Worm (Caenorhabditis elegans): Measurements from ENCODE around the gene B0416.2.

The B0416.2 gene

ce11 chrX:9298846-9299245, at the start of gene B0416.2:
B0416.2 (plus strand) TSS chrX:9299146.
- TF ChIP-seq klf-2 (GFP tag; conservative IDR thresholded peaks at IDR 0.05) (no peak), ztf-23 (GFP tag; IDR thresholded peaks at IDR 0.05) (no peak), flt-1 (GFP tag; IDR thresholded peaks at IDR 0.05) (no peak), ref-1 (GFP tag; conservative IDR thresholded peaks at IDR 0.05) (no peak), tab-1 (GFP tag; IDR thresholded peaks at IDR 0.05) (no peak), ztf-29 (GFP tag; IDR thresholded peaks at IDR 0.05) (no peak), T22C8.4 (GFP tag; IDR thresholded peaks at IDR 0.05) (no peak), med-1 (GFP tag; optimal IDR thresholded peaks at IDR 0.05; ENCODE audit: insufficient read depth) (no peak), cog-1 (tag; optimal IDR thresholded peaks at IDR 0.05) (no peak)

- TF ChIP-seq ztf-29 (GFP tag; IDR thresholded peaks at IDR 0.05) (no peak), T22C8.4 (GFP tag; IDR thresholded peaks at IDR 0.05) (no peak), tab-1 (GFP tag; IDR thresholded peaks at IDR 0.05) (no peak), cog-1 (tag; optimal IDR thresholded peaks at IDR 0.05) (no peak), flt-1 (GFP tag; IDR thresholded peaks at IDR 0.05) (no peak), ztf-23 (GFP tag; IDR thresholded peaks at IDR 0.05) (no peak), ref-1 (GFP tag; conservative IDR thresholded peaks at IDR 0.05) (no peak)
These were observed 47.5 kb upstream of the B0416.2 start, which contains the start of gene pes-8 for ce11 chrX:9251488-9251887. pes-8 (plus strand) TSS chrX:9251788.

- TF ChIP-seq med-1 (GFP tag; optimal IDR thresholded peaks at IDR 0.05; ENCODE audit: insufficient read depth) (no peak), T22C8.4 (GFP tag; IDR thresholded peaks at IDR 0.05) (no peak), tab-1 (GFP tag; IDR thresholded peaks at IDR 0.05) (no peak), ztf-23 (GFP tag; IDR thresholded peaks at IDR 0.05) (no peak), flt-1 (GFP tag; IDR thresholded peaks at IDR 0.05) (no peak), cog-1 (tag; optimal IDR thresholded peaks at IDR 0.05) (no peak), klf-2 (GFP tag; conservative IDR thresholded peaks at IDR 0.05) (no peak), ref-1 (GFP tag; conservative IDR thresholded peaks at IDR 0.05) (no peak), ztf-29 (GFP tag; IDR thresholded peaks at IDR 0.05) (no peak)
These were observed 43.0 kb upstream of the B0416.2 start for ce11 chrX:9255993-9256392.

DNA sequence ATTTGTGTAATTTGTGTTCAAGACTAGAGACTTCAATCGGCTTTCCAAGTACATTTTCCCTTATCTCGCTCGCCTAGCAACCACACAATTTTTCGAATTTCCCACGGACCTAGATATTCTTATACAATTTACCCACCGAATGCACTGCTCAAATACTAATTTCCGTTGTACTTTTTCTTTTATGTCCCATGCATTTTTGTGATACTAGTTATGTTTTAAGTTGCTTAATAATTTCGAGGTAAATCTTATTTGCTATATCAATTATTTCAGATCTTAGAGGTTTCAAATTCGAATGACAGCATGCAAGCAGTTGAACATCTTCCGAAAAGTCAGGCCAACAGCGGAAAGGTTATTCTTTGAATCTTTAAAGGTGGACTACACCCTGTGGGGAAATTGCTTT, 39.4 kb upstream of the B0416.2 start, which contains the start of gene F18G5.1:
F18G5.1 (plus strand) TSS at position 301 of the 400 bp plus-strand sequence.
- TF ChIP-seq flt-1 (GFP tag; IDR thresholded peaks at IDR 0.05): no peak
- no peak for TF ChIP-seq ztf-29 (GFP tag; IDR thresholded peaks at IDR 0.05)
- no peak for TF ChIP-seq tab-1 (GFP tag; IDR thresholded peaks at IDR 0.05)
- TF ChIP-seq T22C8.4 (GFP tag; IDR thresholded peaks at IDR 0.05): no peak
- no peak for TF ChIP-seq med-1 (GFP tag; optimal IDR thresholded peaks at IDR 0.05; ENCODE audit: insufficient read depth)

DNA sequence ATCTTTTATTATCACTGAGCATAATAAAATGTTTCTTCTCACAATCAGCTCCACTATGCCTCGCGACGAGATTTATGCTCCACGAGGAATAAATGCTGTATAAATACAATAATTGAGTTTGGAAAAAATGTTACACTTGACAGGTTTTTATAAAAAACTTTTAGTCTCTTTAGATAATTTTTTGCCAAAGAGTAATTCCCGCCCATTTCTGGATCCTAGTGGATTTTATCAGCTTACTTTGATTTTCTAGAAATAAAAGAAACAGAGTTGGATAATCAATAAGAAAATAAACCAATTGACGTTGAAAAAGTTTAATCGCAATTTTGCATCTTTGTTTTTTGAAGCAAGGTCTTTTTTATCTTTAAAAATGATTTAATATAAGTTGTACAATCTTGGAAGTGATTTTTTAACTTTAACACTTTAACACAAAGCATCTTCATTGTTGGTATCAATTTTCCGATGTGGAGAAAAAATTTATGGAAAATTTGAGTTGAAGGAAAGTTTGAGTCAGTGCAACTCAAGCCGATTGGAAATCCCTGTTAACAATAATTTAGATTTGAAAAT, 37.2 kb upstream of the B0416.2 start:
- TF ChIP-seq ztf-23 (GFP tag; IDR thresholded peaks at IDR 0.05): no peak
- no peak for TF ChIP-seq ztf-29 (GFP tag; IDR thresholded peaks at IDR 0.05)
- TF ChIP-seq T22C8.4 (GFP tag; IDR thresholded peaks at IDR 0.05): no peak
- TF ChIP-seq ref-1 (GFP tag; conservative IDR thresholded peaks at IDR 0.05): no peak
- TF ChIP-seq tab-1 (GFP tag; IDR thresholded peaks at IDR 0.05): no peak
- TF ChIP-seq med-1 (GFP tag; optimal IDR thresholded peaks at IDR 0.05; ENCODE audit: insufficient read depth): no peak
- no peak for TF ChIP-seq klf-2 (GFP tag; conservative IDR thresholded peaks at IDR 0.05)
- TF ChIP-seq flt-1 (GFP tag; IDR thresholded peaks at IDR 0.05): no peak
- no peak for TF ChIP-seq cog-1 (tag; optimal IDR thresholded peaks at IDR 0.05)

DNA sequence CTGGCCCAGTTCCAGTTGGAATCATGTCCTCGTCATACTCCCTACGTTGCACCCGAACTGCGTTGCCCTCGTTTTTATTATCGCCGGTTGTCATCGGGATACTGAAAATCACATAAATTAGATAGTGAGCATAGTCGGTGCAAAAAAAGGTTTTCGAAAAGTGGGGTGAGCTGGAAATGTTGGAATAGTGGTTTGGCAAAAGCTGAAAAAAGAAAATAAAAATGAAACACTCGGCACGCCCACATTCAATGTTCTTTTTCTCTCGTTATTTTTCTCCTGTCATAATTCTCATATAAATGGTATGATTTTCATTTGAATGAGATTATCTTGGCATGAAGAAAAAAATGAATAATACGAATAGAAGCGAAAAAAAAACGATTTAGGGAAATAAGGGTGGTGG, 34.7 kb upstream of the B0416.2 start, which contains the start of gene F18G5.6:
F18G5.6 (minus strand) TSS at position 101 of the 400 bp plus-strand sequence.
- TF ChIP-seq flt-1 (GFP tag; IDR thresholded peaks at IDR 0.05) (no peak), ztf-29 (GFP tag; IDR thresholded peaks at IDR 0.05) (no peak), ztf-23 (GFP tag; IDR thresholded peaks at IDR 0.05) (no peak), med-1 (GFP tag; optimal IDR thresholded peaks at IDR 0.05; ENCODE audit: insufficient read depth) (no peak), ref-1 (GFP tag; conservative IDR thresholded peaks at IDR 0.05) (no peak), tab-1 (GFP tag; IDR thresholded peaks at IDR 0.05) (no peak), T22C8.4 (GFP tag; IDR thresholded peaks at IDR 0.05) (no peak), cog-1 (tag; optimal IDR thresholded peaks at IDR 0.05) (no peak), klf-2 (GFP tag; conservative IDR thresholded peaks at IDR 0.05) (no peak)

ce11 chrX:9264636-9265035, 34.3 kb upstream of the B0416.2 start:
- TF ChIP-seq ztf-23 (GFP tag; IDR thresholded peaks at IDR 0.05) (no peak), med-1 (GFP tag; optimal IDR thresholded peaks at IDR 0.05; ENCODE audit: insufficient read depth) (no peak), flt-1 (GFP tag; IDR thresholded peaks at IDR 0.05) (no peak), cog-1 (tag; optimal IDR thresholded peaks at IDR 0.05) (no peak), ztf-29 (GFP tag; IDR thresholded peaks at IDR 0.05) (no peak), T22C8.4 (GFP tag; IDR thresholded peaks at IDR 0.05) (no peak), ref-1 (GFP tag; conservative IDR thresholded peaks at IDR 0.05) (no peak), klf-2 (GFP tag; conservative IDR thresholded peaks at IDR 0.05) (no peak), tab-1 (GFP tag; IDR thresholded peaks at IDR 0.05) (no peak)

ce11 chrX:9266512-9266911, 32.4 kb upstream of the B0416.2 start:
- TF ChIP-seq ztf-29 (GFP tag; IDR thresholded peaks at IDR 0.05) (no peak), klf-2 (GFP tag; conservative IDR thresholded peaks at IDR 0.05) (no peak), ref-1 (GFP tag; conservative IDR thresholded peaks at IDR 0.05) (no peak), flt-1 (GFP tag; IDR thresholded peaks at IDR 0.05) (no peak), T22C8.4 (GFP tag; IDR thresholded peaks at IDR 0.05) (no peak), tab-1 (GFP tag; IDR thresholded peaks at IDR 0.05) (no peak), med-1 (GFP tag; optimal IDR thresholded peaks at IDR 0.05; ENCODE audit: insufficient read depth) (no peak), cog-1 (tag; optimal IDR thresholded peaks at IDR 0.05) (no peak), ztf-23 (GFP tag; IDR thresholded peaks at IDR 0.05) (no peak)

ce11 chrX:9268373-9268772, 30.6 kb upstream of the B0416.2 start:
- TF ChIP-seq T22C8.4 (GFP tag; IDR thresholded peaks at IDR 0.05) (no peak), ztf-29 (GFP tag; IDR thresholded peaks at IDR 0.05) (no peak), flt-1 (GFP tag; IDR thresholded peaks at IDR 0.05) (no peak), ref-1 (GFP tag; conservative IDR thresholded peaks at IDR 0.05) (no peak), klf-2 (GFP tag; conservative IDR thresholded peaks at IDR 0.05) (no peak), tab-1 (GFP tag; IDR thresholded peaks at IDR 0.05) (no peak), med-1 (GFP tag; optimal IDR thresholded peaks at IDR 0.05; ENCODE audit: insufficient read depth) (no peak), cog-1 (tag; optimal IDR thresholded peaks at IDR 0.05) (no peak), ztf-23 (GFP tag; IDR thresholded peaks at IDR 0.05) (no peak)

Measured in whole organism, midembryonic.